Worm (Caenorhabditis elegans) whole organism, midembryonic: ENCODE measurements around the gene C30A5.10.

Experiments
- T22C8.4 ChIP-seq: fragments of 200-800 bp; sonication (Bioruptor generic); IDR thresholded peaks from 2 replicates; pipeline ENCODE4 v1.3.6; 2022; ENCODE audit warnings: missing genetic modification characterization, missing compliant biosample characterization
- cog-1 ChIP-seq: sonication (generic microtip); optimal IDR thresholded peaks from 2 replicates; lab custom pipeline; 2016; ENCODE audit warnings: missing genetic modification characterization, missing compliant biosample characterization
- flt-1 ChIP-seq: fragments of 200-800 bp; sonication (Bioruptor generic); IDR thresholded peaks from 2 replicates; pipeline ENCODE4 v1.3.6; 2022; ENCODE audit warnings: missing genetic modification characterization, missing compliant biosample characterization
- klf-2 ChIP-seq: fragments of 200-800 bp; sonication (Bioruptor generic); conservative IDR thresholded peaks from 2 replicates; pipeline ENCODE4 v1.3.6; 2022; ENCODE audit warnings: missing genetic modification reagents, missing genetic modification characterization, missing compliant biosample characterization
- med-1 ChIP-seq: sonication (generic microtip); optimal IDR thresholded peaks from 2 replicates; lab custom pipeline; 2017; ENCODE audit warnings: missing genetic modification characterization, mild to moderate bottlenecking, missing compliant biosample characterization, antibody characterized with exemption, missing genetic modification reagents; ENCODE audit not compliant: insufficient read depth
- ref-1 ChIP-seq: fragments of 200-800 bp; sonication (Bioruptor generic); conservative IDR thresholded peaks from 2 replicates; pipeline ENCODE4 v1.3.6; 2022; ENCODE audit warnings: missing genetic modification reagents, missing genetic modification characterization, missing compliant biosample characterization
- tab-1 ChIP-seq: fragments of 200-800 bp; sonication (Bioruptor generic); IDR thresholded peaks from 2 replicates; pipeline ENCODE4 v1.3.6; 2022; ENCODE audit warnings: missing genetic modification characterization, missing compliant biosample characterization
- ztf-23 ChIP-seq: fragments of 200-800 bp; sonication (Bioruptor generic); IDR thresholded peaks from 2 replicates; pipeline ENCODE4 v1.3.6; 2022; ENCODE audit warnings: missing genetic modification reagents, missing genetic modification characterization, missing compliant biosample characterization
- ztf-29 ChIP-seq: fragments of 200-800 bp; sonication (Bioruptor generic); IDR thresholded peaks from 2 replicates; pipeline ENCODE4 v1.3.6; 2022; ENCODE audit warnings: missing genetic modification reagents, missing genetic modification characterization, missing compliant biosample characterization

The C30A5.10 gene

ce11 chrIII:8185130-8185529, 24.5 kb downstream of the C30A5.10 start:
- TF ChIP-seq flt-1 (GFP tag; lab: Robert Waterston, UW), result no peak
- no peak for TF ChIP-seq med-1 (GFP tag; lab: Kevin White, UChicago)
- no peak for TF ChIP-seq T22C8.4 (GFP tag; lab: Robert Waterston, UW)
- TF ChIP-seq ztf-29 (GFP tag; lab: Robert Waterston, UW), result no peak
- TF ChIP-seq tab-1 (GFP tag; lab: Robert Waterston, UW), result no peak
- no peak for TF ChIP-seq klf-2 (GFP tag; lab: Robert Waterston, UW)
- TF ChIP-seq cog-1 (tag; lab: Kevin White, UChicago), result no peak
- no peak for TF ChIP-seq ztf-23 (GFP tag; lab: Robert Waterston, UW)
- no peak for TF ChIP-seq ref-1

- no peak for TF ChIP-seq cog-1 (tag; lab: Kevin White, UChicago)
- no peak for TF ChIP-seq med-1 (GFP tag; lab: Kevin White, UChicago)
- TF ChIP-seq klf-2 (GFP tag; lab: Robert Waterston, UW), result no peak
- TF ChIP-seq tab-1 (GFP tag; lab: Robert Waterston, UW), result no peak
- no peak for TF ChIP-seq ztf-23 (GFP tag; lab: Robert Waterston, UW)
- no peak for TF ChIP-seq ref-1
These were observed 27.1 kb downstream of the C30A5.10 start for ce11 chrIII:8182573-8182972.

- TF ChIP-seq cog-1 (tag; lab: Kevin White, UChicago), result no peak
- TF ChIP-seq ztf-29 (GFP tag; lab: Robert Waterston, UW), result no peak
- no peak for TF ChIP-seq ztf-23 (GFP tag; lab: Robert Waterston, UW)
- TF ChIP-seq tab-1 (GFP tag; lab: Robert Waterston, UW), result no peak
- TF ChIP-seq ref-1, result no peak
- no peak for TF ChIP-seq T22C8.4 (GFP tag; lab: Robert Waterston, UW)
- no peak for TF ChIP-seq klf-2 (GFP tag; lab: Robert Waterston, UW)
- no peak for TF ChIP-seq flt-1 (GFP tag; lab: Robert Waterston, UW)
- no peak for TF ChIP-seq med-1 (GFP tag; lab: Kevin White, UChicago)
These were observed 28.1 kb downstream of the C30A5.10 start, which contains the start of gene spc-2 for ce11 chrIII:8181581-8181980. Gene spc-2, plus strand, starts transcription at chrIII:8181881.

- no peak for TF ChIP-seq tab-1 (GFP tag; lab: Robert Waterston, UW)
- TF ChIP-seq med-1 (GFP tag; lab: Kevin White, UChicago), result no peak
- no peak for TF ChIP-seq flt-1 (GFP tag; lab: Robert Waterston, UW)
- TF ChIP-seq T22C8.4 (GFP tag; lab: Robert Waterston, UW), result no peak
- no peak for TF ChIP-seq ref-1
These were observed 30.8 kb downstream of the C30A5.10 start, which contains the start of gene C50C3.5 for ce11 chrIII:8178924-8179323. Gene C50C3.5, plus strand, starts transcription at chrIII:8179224.

ce11 chrIII:8176265-8176664, 33.4 kb downstream of the C30A5.10 start, which contains the start of gene C50C3.12:
Gene C50C3.12, plus strand, starts transcription at chrIII:8176565.
- TF ChIP-seq med-1 (GFP tag; lab: Kevin White, UChicago) (no peak), ref-1 (no peak), T22C8.4 (GFP tag; lab: Robert Waterston, UW) (no peak), cog-1 (tag; lab: Kevin White, UChicago) (no peak), flt-1 (GFP tag; lab: Robert Waterston, UW) (no peak), ztf-29 (GFP tag; lab: Robert Waterston, UW) (no peak), tab-1 (GFP tag; lab: Robert Waterston, UW) (no peak), ztf-23 (GFP tag; lab: Robert Waterston, UW) (no peak), klf-2 (GFP tag; lab: Robert Waterston, UW) (no peak)

- TF ChIP-seq klf-2 (GFP tag; lab: Robert Waterston, UW) (no peak), med-1 (GFP tag; lab: Kevin White, UChicago) (no peak), T22C8.4 (GFP tag; lab: Robert Waterston, UW) (no peak), cog-1 (tag; lab: Kevin White, UChicago) (no peak), flt-1 (GFP tag; lab: Robert Waterston, UW) (no peak), ztf-23 (GFP tag; lab: Robert Waterston, UW) (no peak), ztf-29 (GFP tag; lab: Robert Waterston, UW) (no peak), tab-1 (GFP tag; lab: Robert Waterston, UW) (no peak), ref-1 (no peak)
These were observed 34.4 kb downstream of the C30A5.10 start for ce11 chrIII:8175263-8175662.

- TF ChIP-seq ref-1 (no peak), med-1 (GFP tag; lab: Kevin White, UChicago) (no peak), klf-2 (GFP tag; lab: Robert Waterston, UW) (no peak), flt-1 (GFP tag; lab: Robert Waterston, UW) (no peak), T22C8.4 (GFP tag; lab: Robert Waterston, UW) (no peak), cog-1 (tag; lab: Kevin White, UChicago) (no peak), ztf-29 (GFP tag; lab: Robert Waterston, UW) (no peak), tab-1 (GFP tag; lab: Robert Waterston, UW) (no peak)
These were observed 37.0 kb downstream of the C30A5.10 start for ce11 chrIII:8172609-8173133.

ce11 chrIII:8164771-8165170, 44.9 kb downstream of the C30A5.10 start:
- TF ChIP-seq tab-1 (GFP tag; lab: Robert Waterston, UW) (no peak), klf-2 (GFP tag; lab: Robert Waterston, UW) (no peak), ztf-23 (GFP tag; lab: Robert Waterston, UW) (no peak), ztf-29 (GFP tag; lab: Robert Waterston, UW) (no peak), med-1 (GFP tag; lab: Kevin White, UChicago) (no peak), cog-1 (tag; lab: Kevin White, UChicago) (no peak), flt-1 (GFP tag; lab: Robert Waterston, UW) (no peak), ref-1 (no peak), T22C8.4 (GFP tag; lab: Robert Waterston, UW) (no peak)

- TF ChIP-seq flt-1 (GFP tag; lab: Robert Waterston, UW) (peak; percentile 74), T22C8.4 (GFP tag; lab: Robert Waterston, UW) (peak; percentile 92), cog-1 (tag; lab: Kevin White, UChicago) (peak; percentile 42), ref-1 (no peak)
These were observed 45.8 kb downstream of the C30A5.10 start, which contains the start of gene prp-8 for ce11 chrIII:8163788-8164423. Gene prp-8, plus strand, starts transcription at chrIII:8164373.
